Worm (Caenorhabditis elegans) whole organism, L3 larva: ENCODE results near the gene F55H2.7.

Source experiments
- R02D3.7 ChIP-seq: fragments of 150-350 bp; optimal IDR thresholded peaks from 2 replicates; lab custom pipeline; 2014; ENCODE audit warnings: missing biosample characterization, missing genetic modification characterization
- ZK546.5 ChIP-seq: sonication (generic microtip); optimal IDR thresholded peaks from 2 replicates; lab custom pipeline; 2017; ENCODE audit warnings: missing biosample characterization, missing genetic modification characterization
- aly-2 ChIP-seq: fragments of 150-350 bp; optimal IDR thresholded peaks from 2 replicates; lab custom pipeline; 2014; ENCODE audit warnings: missing biosample characterization, missing genetic modification characterization
- ama-1 ChIP-seq: fragments of 150-350 bp; optimal IDR thresholded peaks from 2 replicates; lab custom pipeline; 2018
- ceh-16 ChIP-seq: sonication (generic microtip); optimal IDR thresholded peaks from 2 replicates; lab custom pipeline; 2017; ENCODE audit warnings: missing biosample characterization, missing genetic modification characterization
- ceh-28 ChIP-seq: fragments of 150-350 bp; optimal IDR thresholded peaks from 2 replicates; lab custom pipeline; 2014; ENCODE audit warnings: missing biosample characterization, missing genetic modification reagents, missing genetic modification characterization
- ceh-82 ChIP-seq: fragments of 150-350 bp; optimal IDR thresholded peaks from 2 replicates; lab custom pipeline; 2014; ENCODE audit warnings: missing biosample characterization, missing genetic modification characterization
- egl-27 ChIP-seq: sonication (generic microtip); optimal IDR thresholded peaks from 4 replicates; lab custom pipeline; 2017; ENCODE audit warnings: missing biosample characterization, missing genetic modification reagents, missing genetic modification characterization
- egl-5 ChIP-seq: fragments of 150-350 bp; optimal IDR thresholded peaks from 2 replicates; lab custom pipeline; 2017; ENCODE audit warnings: missing biosample characterization, missing genetic modification reagents, missing genetic modification characterization, inconsistent platforms
- elt-2 ChIP-seq: sonication (generic microtip); optimal IDR thresholded peaks from 2 replicates; lab custom pipeline; 2016; ENCODE audit warnings: missing genetic modification reagents, mild to moderate bottlenecking, missing genetic modification characterization, missing compliant biosample characterization
- eor-1 ChIP-seq, 2 experiments: fragments of 150-350 bp; optimal IDR thresholded peaks; 2 replicates each; lab custom pipeline; 2014 to 2018; ENCODE audit warnings: missing biosample characterization in 2 of 2, missing genetic modification characterization in 2 of 2
- fkh-10 ChIP-seq: sonication (generic microtip); optimal IDR thresholded peaks from 2 replicates; lab custom pipeline; 2017; ENCODE audit warnings: missing biosample characterization, missing genetic modification reagents, missing genetic modification characterization
- fkh-2 ChIP-seq: fragments of 150-350 bp; optimal IDR thresholded peaks from 2 replicates; lab custom pipeline; 2014; ENCODE audit warnings: missing biosample characterization, missing genetic modification reagents, missing genetic modification characterization
- hmg-11 ChIP-seq: sonication (generic microtip); optimal IDR thresholded peaks from 2 replicates; lab custom pipeline; 2016; ENCODE audit warnings: missing genetic modification characterization, missing compliant biosample characterization
- jun-1 ChIP-seq: fragments of 150-350 bp; optimal IDR thresholded peaks from 2 replicates; lab custom pipeline; 2014; ENCODE audit warnings: missing biosample characterization, missing genetic modification reagents, missing genetic modification characterization
- lin-15B ChIP-seq: fragments of 150-350 bp; optimal IDR thresholded peaks from 2 replicates; lab custom pipeline; 2014; ENCODE audit warnings: missing biosample characterization, missing genetic modification characterization
- lin-39 ChIP-seq: fragments of 150-350 bp; optimal IDR thresholded peaks from 2 replicates; lab custom pipeline; 2018; ENCODE audit warnings: missing biosample characterization, missing genetic modification reagents, missing genetic modification characterization
- mdl-1 ChIP-seq: fragments of 150-350 bp; optimal IDR thresholded peaks from 2 replicates; lab custom pipeline; 2014; ENCODE audit warnings: missing biosample characterization, missing genetic modification characterization
- mml-1 ChIP-seq: fragments of 150-350 bp; sonication (generic microtip); optimal IDR thresholded peaks from 3 replicates; lab custom pipeline; 2014; ENCODE audit warnings: missing biosample characterization, missing genetic modification characterization
- nfya-1 ChIP-seq: sonication (generic microtip); optimal IDR thresholded peaks from 2 replicates; lab custom pipeline; 2017; ENCODE audit warnings: missing genetic modification characterization, mild to moderate bottlenecking, missing compliant biosample characterization, antibody characterized with exemption, moderate library complexity; ENCODE audit not compliant: insufficient read depth
- nhr-12 ChIP-seq: fragments of 150-350 bp; optimal IDR thresholded peaks from 2 replicates; lab custom pipeline; 2014; ENCODE audit warnings: missing biosample characterization, missing genetic modification characterization
- nhr-23 ChIP-seq: fragments of 150-350 bp; optimal IDR thresholded peaks from 2 replicates; lab custom pipeline; 2014; ENCODE audit warnings: missing biosample characterization, missing genetic modification reagents, missing genetic modification characterization
- nhr-237 ChIP-seq: fragments of 150-350 bp; optimal IDR thresholded peaks from 2 replicates; lab custom pipeline; 2014; ENCODE audit warnings: missing biosample characterization, missing genetic modification characterization
- nhr-25 ChIP-seq: sonication (generic microtip); optimal IDR thresholded peaks from 2 replicates; lab custom pipeline; 2017; ENCODE audit warnings: missing biosample characterization, missing genetic modification characterization
- nhr-28 ChIP-seq: fragments of 150-350 bp; optimal IDR thresholded peaks from 2 replicates; lab custom pipeline; 2014; ENCODE audit warnings: missing biosample characterization, missing genetic modification characterization
- nhr-43 ChIP-seq: sonication (generic microtip); optimal IDR thresholded peaks from 2 replicates; lab custom pipeline; 2016; ENCODE audit warnings: mild to moderate bottlenecking, missing genetic modification characterization, missing compliant biosample characterization; ENCODE audit not compliant: poor library complexity, severe bottlenecking
- nhr-76 ChIP-seq: fragments of 150-350 bp; sonication (generic microtip); optimal IDR thresholded peaks from 5 replicates; lab custom pipeline; 2014; ENCODE audit warnings: missing biosample characterization, missing genetic modification characterization
- nhr-77 ChIP-seq: fragments of 150-350 bp; optimal IDR thresholded peaks from 2 replicates; lab custom pipeline; 2014; ENCODE audit warnings: missing biosample characterization, missing genetic modification characterization
- pha-4 ChIP-seq: fragments of 150-350 bp; optimal IDR thresholded peaks from 2 replicates; lab custom pipeline; 2014; ENCODE audit warnings: missing biosample characterization, missing genetic modification reagents, missing genetic modification characterization
- pqm-1 ChIP-seq: fragments of 150-350 bp; optimal IDR thresholded peaks from 2 replicates; lab custom pipeline; 2017; ENCODE audit warnings: missing biosample characterization, missing genetic modification characterization, inconsistent platforms
- skn-1 ChIP-seq: fragments of 150-350 bp; optimal IDR thresholded peaks from 2 replicates; lab custom pipeline; 2014; ENCODE audit warnings: missing biosample characterization, missing genetic modification characterization
- tbx-2 ChIP-seq: sonication (generic microtip); optimal IDR thresholded peaks from 2 replicates; lab custom pipeline; 2016; ENCODE audit warnings: mild to moderate bottlenecking, missing genetic modification characterization, missing compliant biosample characterization
- unc-39 ChIP-seq: sonication (generic microtip); optimal IDR thresholded peaks from 4 replicates; lab custom pipeline; 2017; ENCODE audit warnings: missing biosample characterization, missing genetic modification characterization
- zag-1 ChIP-seq: fragments of 150-350 bp; optimal IDR thresholded peaks from 2 replicates; lab custom pipeline; 2014; ENCODE audit warnings: missing biosample characterization, missing genetic modification characterization
- ztf-11 ChIP-seq: fragments of 150-350 bp; optimal IDR thresholded peaks from 2 replicates; lab custom pipeline; 2014; ENCODE audit warnings: missing biosample characterization, missing genetic modification characterization
- ztf-4 ChIP-seq: fragments of 150-350 bp; optimal IDR thresholded peaks from 2 replicates; lab custom pipeline; 2014; ENCODE audit warnings: missing biosample characterization, missing genetic modification characterization

The F55H2.7 gene

ce11 chrIII:9482423-9482993, 33.5 kb downstream of the F55H2.7 start:
- TF ChIP-seq skn-1 (tag; lab: Kevin White, UChicago) (no peak), nhr-25 (tag; lab: Kevin White, UChicago) (peak; percentile 53), pha-4 (tag; lab: Kevin White, UChicago) (peak; percentile 18)

ce11 chrIII:9476564-9476963, 39.5 kb downstream of the F55H2.7 start:
- no peak for TF ChIP-seq egl-27 (tag; lab: Kevin White, UChicago)
- peak; percentile 17 for TF ChIP-seq pqm-1 (tag; lab: Kevin White, UChicago)
- peak; percentile 18 for TF ChIP-seq elt-2 (tag; lab: Kevin White, UChicago)
- no peak for TF ChIP-seq nhr-77 (tag; lab: Kevin White, UChicago)

- TF ChIP-seq elt-2 (tag; lab: Kevin White, UChicago) (peak; percentile 77), aly-2 (tag; lab: Kevin White, UChicago) (no peak), ceh-28 (tag; lab: Kevin White, UChicago) (no peak), skn-1 (tag; lab: Kevin White, UChicago) (no peak), jun-1 (tag; lab: Kevin White, UChicago) (peak; percentile 85), pqm-1 (tag; lab: Kevin White, UChicago) (peak; percentile 20)
- TF ChIP-seq, all 47 proteins: peak for 3
Measured at ce11 chrIII:9474501-9474900, 41.5 kb downstream of the F55H2.7 start.

- TF ChIP-seq elt-2 (tag; lab: Kevin White, UChicago): peak; percentile 44
- no peak for TF ChIP-seq R02D3.7 (tag; lab: Kevin White, UChicago)
Measured at ce11 chrIII:9472464-9472863, 43.6 kb downstream of the F55H2.7 start.

- TF ChIP-seq nhr-28 (tag; lab: Kevin White, UChicago) (no peak), nhr-76 (tag; lab: Kevin White, UChicago) (no peak), ZK546.5 (no peak), skn-1 (tag; lab: Kevin White, UChicago) (no peak), nhr-12 (tag; lab: Kevin White, UChicago) (no peak), egl-27 (tag; lab: Kevin White, UChicago) (no peak), nhr-77 (tag; lab: Kevin White, UChicago) (no peak), pqm-1 (tag; lab: Kevin White, UChicago) (no peak), nhr-43 (no peak)
Measured at ce11 chrIII:9471996-9472395, 44.1 kb downstream of the F55H2.7 start.

- no peak for TF ChIP-seq nhr-237
- no peak for TF ChIP-seq tbx-2
- TF ChIP-seq ceh-28 (tag; lab: Kevin White, UChicago): no peak
- no peak for TF ChIP-seq nhr-25 (tag; lab: Kevin White, UChicago)
- no peak for TF ChIP-seq elt-2 (tag; lab: Kevin White, UChicago)
- TF ChIP-seq lin-39 (tag; lab: Kevin White, UChicago): no peak
- TF ChIP-seq ZK546.5: no peak
- no peak for TF ChIP-seq fkh-10 (GFP tag; lab: Kevin White, UChicago)
- TF ChIP-seq zag-1 (tag; lab: Kevin White, UChicago): no peak
Measured at ce11 chrIII:9467857-9468256, 48.2 kb downstream of the F55H2.7 start, which contains the start of gene tag-342. Gene tag-342, plus strand, starts transcription at chrIII:9468157.

- TF ChIP-seq pha-4 (tag; lab: Kevin White, UChicago) (peak; percentile 84), ZK546.5 (no peak), nhr-43 (peak; percentile 49), ceh-16 (tag; lab: Kevin White, UChicago) (no peak), ceh-28 (tag; lab: Kevin White, UChicago) (peak; percentile 51), pqm-1 (tag; lab: Kevin White, UChicago) (peak; percentile 16), mml-1 (tag; lab: Kevin White, UChicago) (no peak), nhr-23 (tag; lab: Kevin White, UChicago) (peak; percentile 68), ama-1 (peak; percentile 12), nhr-25 (tag; lab: Kevin White, UChicago) (peak; percentile 74), elt-2 (tag; lab: Kevin White, UChicago) (peak; percentile 50), nhr-77 (tag; lab: Kevin White, UChicago) (no peak), ztf-4 (tag; lab: Kevin White, UChicago) (no peak), fkh-2 (tag; lab: Kevin White, UChicago) (no peak), lin-15B (peak; percentile 78), jun-1 (tag; lab: Kevin White, UChicago) (peak; percentile 27), mdl-1 (tag; lab: Kevin White, UChicago) (no peak), egl-27 (tag; lab: Kevin White, UChicago) (no peak), eor-1 (tag; optimal IDR thresholded peaks at IDR 0.05; lab: Kevin White, UChicago) (no peak), skn-1 (tag; lab: Kevin White, UChicago) (peak; percentile 30), nhr-28 (tag; lab: Kevin White, UChicago) (no peak), ztf-11 (tag; lab: Kevin White, UChicago) (no peak), ceh-82 (tag; lab: Kevin White, UChicago) (no peak), egl-5 (tag; lab: Kevin White, UChicago) (no peak), nfya-1 (tag; lab: Kevin White, UChicago) (peak; percentile 70), R02D3.7 (tag; lab: Kevin White, UChicago) (peak; percentile 23), lin-39 (tag; lab: Kevin White, UChicago) (peak; percentile 13), hmg-11 (tag; lab: Kevin White, UChicago) (peak; percentile 27), zag-1 (tag; lab: Kevin White, UChicago) (no peak), unc-39 (tag; lab: Kevin White, UChicago) (no peak)
Measured at ce11 chrIII:9467095-9467494, 49.0 kb downstream of the F55H2.7 start, which contains the start of gene baf-1. Gene baf-1, plus strand, starts transcription at chrIII:9467464.
